Fruit fly (Drosophila melanogaster) whole organism, wandering third instar larva: ENCODE measurements around the gene CG32022.

ENCODE experiments used
- Abd-B ChIP-seq: fragments of >200 bp; optimal IDR thresholded peaks from 2 replicates; lab custom pipeline; 2017; ENCODE audit warnings: missing biosample characterization, missing genetic modification characterization
- CG32264 ChIP-seq: fragments of 200-800 bp; sonication (Bioruptor generic); optimal IDR thresholded peaks from 2 replicates; lab custom pipeline; 2016; ENCODE audit warnings: missing biosample characterization, missing genetic modification characterization
- CG9705 ChIP-seq: fragments of 200-800 bp; sonication (Bioruptor generic); optimal IDR thresholded peaks from 2 replicates; lab custom pipeline; 2018; ENCODE audit warnings: missing biosample characterization, mild to moderate bottlenecking, missing genetic modification characterization
- Dfd ChIP-seq: fragments of >200 bp; optimal IDR thresholded peaks from 2 replicates; lab custom pipeline; 2017; ENCODE audit warnings: missing biosample characterization, missing genetic modification characterization
- Dif ChIP-seq: fragments of 200-275, 200-300 bp; sonication (Bioruptor generic); optimal IDR thresholded peaks from 2 replicates; lab custom pipeline; 2018; ENCODE audit warnings: missing biosample characterization, missing genetic modification characterization; ENCODE audit not compliant: partially characterized antibody
- GATAd ChIP-seq: sonication (Bioruptor generic); optimal IDR thresholded peaks from 2 replicates; lab custom pipeline; 2016; ENCODE audit warnings: missing biosample characterization, missing genetic modification characterization
- HLH106 ChIP-seq: fragments of 200-800 bp; optimal IDR thresholded peaks from 3 replicates; lab custom pipeline; 2019; ENCODE audit warnings: missing biosample characterization, mild to moderate bottlenecking, missing genetic modification characterization, moderate library complexity
- Hnf4 ChIP-seq: fragments of 200-800 bp; sonication (Bioruptor generic); optimal IDR thresholded peaks from 2 replicates; lab custom pipeline; 2016; ENCODE audit warnings: missing biosample characterization, mild to moderate bottlenecking, missing genetic modification characterization
- Hr83 ChIP-seq: fragments of 200-300 bp; sonication (Bioruptor generic); optimal IDR thresholded peaks from 2 replicates; lab custom pipeline; 2016; ENCODE audit warnings: missing biosample characterization, mild to moderate bottlenecking, missing genetic modification characterization, moderate library complexity; ENCODE audit not compliant: poor library complexity, severe bottlenecking
- Jra ChIP-seq: sonication (Bioruptor generic); optimal IDR thresholded peaks from 2 replicates; lab custom pipeline; 2016; ENCODE audit warnings: missing biosample characterization, missing genetic modification characterization
- Myc ChIP-seq: fragments of >200 bp; optimal IDR thresholded peaks from 2 replicates; lab custom pipeline; 2017
- N ChIP-seq: fragments of >200 bp; optimal IDR thresholded peaks from 2 replicates; lab custom pipeline; 2018; ENCODE audit warnings: missing biosample characterization, missing external identifiers, missing genetic modification characterization
- Rel ChIP-seq, 2 experiments: fragments of 200-800 bp; sonication (Bioruptor generic) in 1 of 2; optimal IDR thresholded peaks; 2 replicates in 1 of 2; 3 replicates in 1 of 2; lab custom pipeline; 2016 to 2019; ENCODE audit warnings: mild to moderate bottlenecking in 2 of 2, missing biosample characterization in 2 of 2, missing genetic modification characterization in 2 of 2, moderate library complexity in 1 of 2
- Sp1 ChIP-seq: fragments of 200-800 bp; sonication (Bioruptor generic); optimal IDR thresholded peaks from 3 replicates; lab custom pipeline; 2019; ENCODE audit warnings: missing biosample characterization, mild to moderate bottlenecking, missing genetic modification characterization, moderate library complexity
- Vsx2 ChIP-seq: fragments of 200-300, 225-300 bp; sonication (Bioruptor generic); optimal IDR thresholded peaks from 2 replicates; lab custom pipeline; 2018; ENCODE audit warnings: missing biosample characterization, missing genetic modification characterization; ENCODE audit not compliant: partially characterized antibody
- brk ChIP-seq: fragments of 200-800 bp; sonication (Bioruptor generic); optimal IDR thresholded peaks from 2 replicates; lab custom pipeline; 2016; ENCODE audit warnings: missing biosample characterization, mild to moderate bottlenecking, missing genetic modification characterization
- dmrt93B ChIP-seq: fragments of 200-800 bp; sonication (Bioruptor generic); optimal IDR thresholded peaks from 2 replicates; lab custom pipeline; 2018; ENCODE audit warnings: missing biosample characterization, mild to moderate bottlenecking, missing genetic modification characterization
- dsf ChIP-seq: sonication (Bioruptor generic); optimal IDR thresholded peaks from 2 replicates; lab custom pipeline; 2016; ENCODE audit warnings: missing biosample characterization, missing genetic modification characterization, borderline replicate concordance
- ey ChIP-seq: fragments of 200-800 bp; sonication (Bioruptor generic); optimal IDR thresholded peaks from 2 replicates; lab custom pipeline; 2016; ENCODE audit warnings: missing biosample characterization, missing genetic modification characterization
- foxo ChIP-seq, 2 experiments: fragments of 200-800 bp; sonication (Bioruptor generic); optimal IDR thresholded peaks; 2 replicates in 1 of 2; 3 replicates in 1 of 2; lab custom pipeline; 2016 to 2017; ENCODE audit warnings: missing biosample characterization in 2 of 2, missing genetic modification characterization in 2 of 2
- fru ChIP-seq: fragments of 200-800 bp; sonication (Bioruptor generic); optimal IDR thresholded peaks from 3 replicates; lab custom pipeline; 2016; ENCODE audit warnings: missing biosample characterization, mild to moderate bottlenecking, missing genetic modification characterization
- jim ChIP-seq: fragments of 175-275, 200-325 bp; sonication (Bioruptor generic); optimal IDR thresholded peaks from 2 replicates; lab custom pipeline; 2016; ENCODE audit warnings: missing biosample characterization, mild to moderate bottlenecking, missing genetic modification characterization
- lola ChIP-seq: fragments of >200 bp; optimal IDR thresholded peaks from 2 replicates; lab custom pipeline; 2017; ENCODE audit warnings: missing biosample characterization, missing genetic modification characterization
- pan ChIP-seq: fragments of >200 bp; optimal IDR thresholded peaks from 2 replicates; lab custom pipeline; 2017
- psq ChIP-seq: fragments of 200-800 bp; sonication (Bioruptor generic); optimal IDR thresholded peaks from 3 replicates; lab custom pipeline; 2017; ENCODE audit warnings: missing biosample characterization, mild to moderate bottlenecking, missing genetic modification characterization, moderate library complexity
- rgr ChIP-seq: fragments of 200-800 bp; sonication (Bioruptor generic); optimal IDR thresholded peaks from 3 replicates; lab custom pipeline; 2016; ENCODE audit warnings: missing biosample characterization, mild to moderate bottlenecking, missing genetic modification characterization
- sage ChIP-seq: fragments of 200-800 bp; sonication (Bioruptor generic); optimal IDR thresholded peaks from 2 replicates; lab custom pipeline; 2016; ENCODE audit warnings: missing biosample characterization, mild to moderate bottlenecking, missing genetic modification characterization
- sv ChIP-seq: fragments of 200-800 bp; sonication (Bioruptor generic); optimal IDR thresholded peaks from 3 replicates; lab custom pipeline; 2016; ENCODE audit warnings: missing biosample characterization, missing genetic modification characterization
- tai ChIP-seq: sonication (Bioruptor generic); optimal IDR thresholded peaks from 2 replicates; lab custom pipeline; 2016; ENCODE audit warnings: missing biosample characterization, missing genetic modification characterization
- usp ChIP-seq: fragments of >200 bp; optimal IDR thresholded peaks from 2 replicates; lab custom pipeline; 2017; ENCODE audit warnings: missing biosample characterization, missing genetic modification characterization

Gene CG32022

dm6 chr3L:8748323-8748722, 27.3 kb upstream of the CG32022 start:
- TF ChIP-seq ey (GFP tag; lab: Kevin White, UChicago) (no peak), usp (GFP tag; lab: Kevin White, UChicago) (no peak), CG32264 (GFP tag; lab: Kevin White, UChicago) (no peak), Hr83 (GFP tag; lab: Kevin White, UChicago) (no peak)

dm6 chr3L:8746519-8746918, 25.4 kb upstream of the CG32022 start:
- no peak for TF ChIP-seq lola (GFP tag; lab: Kevin White, UChicago)
- TF ChIP-seq HLH106, result no peak
- TF ChIP-seq Jra, result no peak
- TF ChIP-seq brk (GFP tag; lab: Kevin White, UChicago), result no peak
- no peak for TF ChIP-seq Abd-B (GFP tag; lab: Kevin White, UChicago)
- no peak for TF ChIP-seq CG9705 (GFP tag; lab: Kevin White, UChicago)
- TF ChIP-seq fru (GFP tag; lab: Kevin White, UChicago), result no peak
- TF ChIP-seq sage (GFP tag; lab: Kevin White, UChicago), result no peak
- no peak for TF ChIP-seq Hnf4 (GFP tag; lab: Kevin White, UChicago)
- TF ChIP-seq dsf (GFP tag; lab: Kevin White, UChicago), result no peak
- TF ChIP-seq foxo (GFP tag; optimal IDR thresholded peaks at IDR 0.05; lab: Kevin White, UChicago), result no peak

- TF ChIP-seq CG9705 (GFP tag; lab: Kevin White, UChicago) (no peak), HLH106 (no peak), CG32264 (GFP tag; lab: Kevin White, UChicago) (no peak), Myc (lab: Kevin White, UChicago) (no peak), rgr (GFP tag; lab: Kevin White, UChicago) (no peak), brk (GFP tag; lab: Kevin White, UChicago) (no peak), N (GFP tag; lab: Kevin White, UChicago) (no peak), tai (GFP tag; lab: Kevin White, UChicago) (no peak), Dif (no peak), sv (GFP tag; lab: Kevin White, UChicago) (no peak), dsf (GFP tag; lab: Kevin White, UChicago) (no peak), psq (no peak), usp (GFP tag; lab: Kevin White, UChicago) (no peak), lola (GFP tag; lab: Kevin White, UChicago) (no peak), pan (lab: Kevin White, UChicago) (no peak), sage (GFP tag; lab: Kevin White, UChicago) (no peak), Hnf4 (GFP tag; lab: Kevin White, UChicago) (no peak), Abd-B (GFP tag; lab: Kevin White, UChicago) (no peak), Rel (GFP tag; optimal IDR thresholded peaks at IDR 0.05; lab: Kevin White, UChicago) (no peak), Rel (tag; optimal IDR thresholded peaks at IDR 0.05; lab: Kevin White, UChicago) (no peak)
These were observed 24.1 kb upstream of the CG32022 start, which contains the start of gene Prm for dm6 chr3L:8745210-8745609. Gene Prm, minus strand, starts transcription at chr3L:8745310.

- TF ChIP-seq GATAd (GFP tag; lab: Kevin White, UChicago) (no peak), dmrt93B (GFP tag; lab: Kevin White, UChicago) (peak; percentile 12)
These were observed 20.0 kb upstream of the CG32022 start for dm6 chr3L:8741051-8741468.

dm6 chr3L:8731494-8731994, 10.5 kb upstream of the CG32022 start, which contains the start of gene Cp16:
Gene Cp16, plus strand, starts transcription at chr3L:8731944.
- TF ChIP-seq lola (GFP tag; lab: Kevin White, UChicago) (no peak), dsf (GFP tag; lab: Kevin White, UChicago) (no peak), Dfd (no peak), tai (GFP tag; lab: Kevin White, UChicago) (no peak), Jra (no peak), Sp1 (GFP tag; lab: Kevin White, UChicago) (no peak), psq (no peak), sv (GFP tag; lab: Kevin White, UChicago) (no peak), Myc (lab: Kevin White, UChicago) (no peak), sage (GFP tag; lab: Kevin White, UChicago) (no peak), Dif (no peak), Rel (GFP tag; optimal IDR thresholded peaks at IDR 0.05; lab: Kevin White, UChicago) (no peak), Rel (tag; optimal IDR thresholded peaks at IDR 0.05; lab: Kevin White, UChicago) (no peak), jim (GFP tag; lab: Kevin White, UChicago) (no peak), Vsx2 (no peak)
